Fruit fly (Drosophila melanogaster): ENCODE data around the gene hay.

DNA sequence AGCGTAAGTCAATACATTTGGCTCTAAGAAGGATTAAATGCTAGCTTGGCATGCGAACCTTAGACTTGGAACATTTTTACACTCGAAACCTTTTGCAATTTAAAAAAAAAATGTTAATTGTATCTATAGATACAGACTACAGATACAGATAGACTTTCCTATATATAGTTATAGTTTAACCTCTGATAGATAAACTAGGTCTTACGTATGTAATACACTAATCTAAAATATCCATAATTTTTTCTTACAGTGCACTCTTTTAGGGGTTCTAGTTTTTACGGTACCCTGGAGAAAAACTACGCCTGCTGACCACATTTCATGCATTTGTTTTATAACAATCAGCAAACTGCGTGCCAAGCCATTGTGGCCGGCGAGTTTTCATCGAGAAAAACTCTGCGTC lies 16.3 kb downstream of the hay start:
- TF ChIP-seq CG12768 (GFP tag; optimal IDR thresholded peaks at IDR 0.05) (no peak), pad (GFP tag; optimal IDR thresholded peaks at IDR 0.05) (no peak), tj (GFP tag; optimal IDR thresholded peaks at IDR 0.05) (no peak), cnc (optimal IDR thresholded peaks at IDR 0.05) (no peak)

All from whole organism, adult.